Fruit fly (Drosophila melanogaster): ENCODE results near the gene gzl.

The gzl gene

dm6 chr3R:6410412-6411225 lies 27.9 kb downstream of the gzl start (continued):
- TF ChIP-seq CG8281 (tag; optimal IDR thresholded peaks at IDR 0.05) (peak; percentile 58), wor (GFP tag; IDR thresholded peaks at IDR 0.05) (peak; percentile 71), CG18764 (GFP tag; optimal IDR thresholded peaks at IDR 0.05) (peak; percentile 67), Ets97D (GFP tag; optimal IDR thresholded peaks at IDR 0.05) (peak; percentile 27), CG13624 (GFP tag; optimal IDR thresholded peaks at IDR 0.05) (peak; percentile 87), CG4730 (GFP tag; IDR thresholded peaks at IDR 0.05) (peak; percentile 50; the same call in 1 of the 2 replicates), CG11456 (GFP tag; IDR thresholded peaks at IDR 0.05) (0 out of 3 replicates have a peak, but pooled peaks have one; percentile 66), CG30431 (GFP tag; optimal IDR thresholded peaks at IDR 0.05) (peak; percentile 81), CG34422 (GFP tag; IDR thresholded peaks at IDR 0.05) (peak; percentile 53; the same call in 2 of the 3 replicates), Atf-2 (GFP tag; optimal IDR thresholded peaks at IDR 0.05) (peak; percentile 85), ftz-f1 (GFP tag; optimal IDR thresholded peaks at IDR 0.05) (peak; percentile 37), Fer2 (tag; optimal IDR thresholded peaks at IDR 0.05) (peak; percentile 43), al (GFP tag; IDR thresholded peaks at IDR 0.05) (no peak; the same call in 1 of the 2 replicates), CG32772 (GFP tag; IDR thresholded peaks at IDR 0.05) (peak; percentile 67), CG6765 (GFP tag; optimal IDR thresholded peaks at IDR 0.05) (peak; percentile 71), Sox102F (GFP tag; optimal IDR thresholded peaks at IDR 0.05) (peak; percentile 88), sqz (GFP tag; optimal IDR thresholded peaks at IDR 0.05) (peak; percentile 77), wek (GFP tag; optimal IDR thresholded peaks at IDR 0.05) (no peak), dmrt11E (tag; optimal IDR thresholded peaks at IDR 0.05) (peak; percentile 74), CG7839 (tag; optimal IDR thresholded peaks at IDR 0.05) (peak; percentile 94), p53 (GFP tag; optimal IDR thresholded peaks at IDR 0.05) (peak; percentile 61), CG10654 (GFP tag; optimal IDR thresholded peaks at IDR 0.05) (peak; percentile 51), scrt (GFP tag; optimal IDR thresholded peaks at IDR 0.05) (peak; percentile 83), CHES-1-like (GFP tag; optimal IDR thresholded peaks at IDR 0.05) (peak; percentile 77), tup (GFP tag; optimal IDR thresholded peaks at IDR 0.05) (no peak), aop (GFP tag; IDR thresholded peaks at IDR 0.05) (no peak), CG9932 (GFP tag; IDR thresholded peaks at IDR 0.05) (peak; percentile 70), Aef1 (GFP tag; IDR thresholded peaks at IDR 0.05) (peak; percentile 10), esg (GFP tag; conservative IDR thresholded peaks at IDR 0.05) (peak; percentile 64), Hmx (GFP tag; optimal IDR thresholded peaks at IDR 0.05) (peak; percentile 82), CG1647 (GFP tag; optimal IDR thresholded peaks at IDR 0.05) (peak; percentile 74), pzg (GFP tag; optimal IDR thresholded peaks at IDR 0.05) (no peak), CG6175 (GFP tag; IDR thresholded peaks at IDR 0.05) (no peak; the same call in 2 of the 3 replicates), nerfin-2 (GFP tag; IDR thresholded peaks at IDR 0.05; ENCODE audit: partially characterized antibody) (no peak), tin (GFP tag; optimal IDR thresholded peaks at IDR 0.05) (peak; percentile 79), Poxn (GFP tag; IDR thresholded peaks at IDR 0.05) (no peak), knrl (GFP tag; IDR thresholded peaks at IDR 0.05; ENCODE audit: partially characterized antibody) (no peak), CG8765 (GFP tag; IDR thresholded peaks at IDR 0.05) (peak; percentile 37; the same call in 1 of the 2 replicates), MTF-1 (GFP tag; optimal IDR thresholded peaks at IDR 0.05; ENCODE audit: borderline replicate concordance) (no peak), Gsc (GFP tag; IDR thresholded peaks at IDR 0.05) (no peak), Hr51 (GFP tag; optimal IDR thresholded peaks at IDR 0.05) (peak; percentile 31 to 93), Atf6 (GFP tag; IDR thresholded peaks at IDR 0.05) (peak; percentile 63), CG13424 (tag; optimal IDR thresholded peaks at IDR 0.05) (peak; percentile 92), CG8359 (GFP tag; optimal IDR thresholded peaks at IDR 0.05; ENCODE audit: borderline replicate concordance) (peak; percentile 66), Taf1 (GFP tag; IDR thresholded peaks at IDR 0.05) (no peak), sr (GFP tag; IDR thresholded peaks at IDR 0.05) (no peak), Mad (GFP tag; optimal IDR thresholded peaks at IDR 0.05) (peak; percentile 70), CG17802 (tag; optimal IDR thresholded peaks at IDR 0.05) (peak; percentile 65), ranshi (GFP tag; IDR thresholded peaks at IDR 0.05) (peak; percentile 68; the same call in 1 of the 2 replicates)
